Worm (Caenorhabditis elegans) whole organism, L1 larva: ENCODE results near the gene rrsr-1.
A peak's percentile ranks its signal among the peaks of the same experiment; 100 is the strongest.

Experiments
- C04F5.9 ChIP-seq: sonication (generic microtip); optimal IDR thresholded peaks from 2 replicates; lab custom pipeline; 2016; ENCODE audit warnings: missing genetic modification characterization, missing compliant biosample characterization
- C16A3.4 ChIP-seq: fragments of 150-350 bp; optimal IDR thresholded peaks from 2 replicates; lab custom pipeline; 2014; ENCODE audit warnings: missing biosample characterization, missing genetic modification characterization
- C34B4.2 ChIP-seq: sonication (generic microtip); optimal IDR thresholded peaks from 2 replicates; lab custom pipeline; 2017; ENCODE audit warnings: mild to moderate bottlenecking, missing genetic modification characterization, missing compliant biosample characterization
- Y116A8C.19 ChIP-seq: sonication (generic microtip); optimal IDR thresholded peaks from 2 replicates; lab custom pipeline; 2016; ENCODE audit warnings: missing compliant biosample characterization, missing genetic modification characterization, borderline replicate concordance
- aha-1 ChIP-seq: fragments of 150-350 bp; optimal IDR thresholded peaks from 2 replicates; lab custom pipeline; 2014; ENCODE audit warnings: missing biosample characterization, missing genetic modification characterization
- blmp-1 ChIP-seq: fragments of 150-350 bp; optimal IDR thresholded peaks from 2 replicates; lab custom pipeline; 2014; ENCODE audit warnings: missing biosample characterization, missing genetic modification characterization
- ceh-82 ChIP-seq, 3 experiments: fragments of 150-350 bp in 1 of 3; sonication (generic microtip) in 2 of 3; optimal IDR thresholded peaks; 2 replicates each; lab custom pipeline; 2014 to 2017; ENCODE audit warnings: missing biosample characterization in 3 of 3, missing genetic modification characterization in 3 of 3
- ceh-88 ChIP-seq: fragments of 200-800 bp; sonication (Bioruptor generic); IDR thresholded peaks from 2 replicates; pipeline ENCODE4 v1.3.6; 2022; ENCODE audit warnings: missing genetic modification characterization, missing compliant biosample characterization
- ces-1 ChIP-seq: fragments of 150-350 bp; optimal IDR thresholded peaks from 2 replicates; lab custom pipeline; 2014; ENCODE audit warnings: missing biosample characterization, missing genetic modification reagents, missing genetic modification characterization
- efl-1 ChIP-seq, 4 experiments: fragments of 150-350 bp; optimal IDR thresholded peaks in 3 of 4; peaks in 1 of 4; 1 replicate in 1 of 4; 2 replicates in 3 of 4; lab custom pipeline; 2014; ENCODE audit warnings: missing biosample characterization in 2 of 4, missing genetic modification characterization in 2 of 4, missing genetic modification reagents in 2 of 4
- elt-3 ChIP-seq, 6 experiments: fragments of 150-350 bp in 1 of 6; sonication (generic microtip); optimal IDR thresholded peaks; 2 replicates each; lab custom pipeline; 2017 to 2018; ENCODE audit warnings: missing biosample characterization in 6 of 6, missing genetic modification characterization in 6 of 6, inconsistent platforms in 1 of 6
- ets-5 ChIP-seq: fragments of 200-800 bp; sonication (Bioruptor generic); IDR thresholded peaks from 2 replicates; pipeline ENCODE4 v1.3.6; 2022; ENCODE audit warnings: missing genetic modification characterization, missing compliant biosample characterization
- grh-1 ChIP-seq: fragments of 200-800 bp; sonication (Bioruptor generic); IDR thresholded peaks from 2 replicates; pipeline ENCODE4 v1.3.6; 2022; ENCODE audit warnings: missing genetic modification reagents, missing genetic modification characterization, missing compliant biosample characterization
- hlh-17 ChIP-seq: fragments of 200-800 bp; sonication (Bioruptor generic); optimal IDR thresholded peaks from 2 replicates; lab custom pipeline; 2018; ENCODE audit warnings: missing genetic modification characterization, mild to moderate bottlenecking, missing compliant biosample characterization, moderate library complexity, borderline replicate concordance
- hlh-4 ChIP-seq: sonication (generic microtip); optimal IDR thresholded peaks from 2 replicates; lab custom pipeline; 2016; ENCODE audit warnings: mild to moderate bottlenecking, missing genetic modification characterization, missing compliant biosample characterization
- hpl-2 ChIP-seq: fragments of 150-350 bp; optimal IDR thresholded peaks from 2 replicates; lab custom pipeline; 2014; ENCODE audit warnings: missing biosample characterization, missing genetic modification reagents, missing genetic modification characterization
- irx-1 ChIP-seq: sonication (generic microtip); optimal IDR thresholded peaks from 2 replicates; lab custom pipeline; 2016; ENCODE audit warnings: missing genetic modification characterization, missing compliant biosample characterization
- isw-1 ChIP-seq: fragments of 200-800 bp; sonication (Bioruptor generic); IDR thresholded peaks from 2 replicates; pipeline ENCODE4 v1.3.6; 2022; ENCODE audit warnings: missing genetic modification characterization, missing compliant biosample characterization
- lin-14 ChIP-seq: fragments of 200-800 bp; sonication (Bioruptor generic); optimal IDR thresholded peaks from 2 replicates; lab custom pipeline; 2018; ENCODE audit warnings: mild to moderate bottlenecking, missing genetic modification characterization, moderate library complexity, missing compliant biosample characterization
- lin-15B ChIP-seq: fragments of 150-350 bp; sonication (generic microtip); optimal IDR thresholded peaks from 3 replicates; lab custom pipeline; 2014; ENCODE audit warnings: missing biosample characterization, missing genetic modification characterization
- lin-39 ChIP-seq: fragments of 150-350 bp; optimal IDR thresholded peaks from 2 replicates; lab custom pipeline; 2014; ENCODE audit warnings: missing biosample characterization, missing genetic modification reagents, missing genetic modification characterization
- lsy-2 ChIP-seq, 2 experiments: fragments of 150-350 bp; optimal IDR thresholded peaks; 2 replicates each; lab custom pipeline; 2014; ENCODE audit warnings: missing biosample characterization in 2 of 2, missing genetic modification characterization in 2 of 2
- mdl-1 ChIP-seq, 2 experiments: fragments of 150-350 bp; optimal IDR thresholded peaks; 2 replicates each; lab custom pipeline; 2014 to 2017; ENCODE audit warnings: missing biosample characterization in 2 of 2, missing genetic modification characterization in 2 of 2, inconsistent platforms in 1 of 2
- mef-2 ChIP-seq: fragments of 150-350 bp; optimal IDR thresholded peaks from 2 replicates; lab custom pipeline; 2014; ENCODE audit warnings: missing biosample characterization, missing genetic modification characterization
- mep-1 ChIP-seq: fragments of 150-350 bp; optimal IDR thresholded peaks from 2 replicates; lab custom pipeline; 2014; ENCODE audit warnings: missing biosample characterization, missing genetic modification characterization
- nhr-12 ChIP-seq: sonication (generic microtip); optimal IDR thresholded peaks from 2 replicates; lab custom pipeline; 2017; ENCODE audit warnings: missing biosample characterization, missing genetic modification characterization
- nhr-19 ChIP-seq: fragments of 200-800 bp; sonication (Bioruptor generic); conservative IDR thresholded peaks from 2 replicates; pipeline ENCODE4 v1.3.6; 2022; ENCODE audit warnings: missing genetic modification characterization, missing compliant biosample characterization
- nhr-20 ChIP-seq: sonication (generic microtip); optimal IDR thresholded peaks from 2 replicates; lab custom pipeline; 2016; ENCODE audit warnings: mild to moderate bottlenecking, missing genetic modification characterization, missing compliant biosample characterization
- nhr-28 ChIP-seq: fragments of 150-350 bp; optimal IDR thresholded peaks from 2 replicates; lab custom pipeline; 2014; ENCODE audit warnings: missing biosample characterization, missing genetic modification characterization
- nhr-47 ChIP-seq: sonication (generic microtip); optimal IDR thresholded peaks from 2 replicates; lab custom pipeline; 2016; ENCODE audit warnings: mild to moderate bottlenecking, missing genetic modification characterization, moderate library complexity, missing compliant biosample characterization
- nhr-71 ChIP-seq: sonication (generic microtip); optimal IDR thresholded peaks from 2 replicates; lab custom pipeline; 2016; ENCODE audit warnings: mild to moderate bottlenecking, missing genetic modification characterization, moderate library complexity, missing compliant biosample characterization
- nhr-77 ChIP-seq: fragments of 150-350 bp; optimal IDR thresholded peaks from 2 replicates; lab custom pipeline; 2014; ENCODE audit warnings: missing biosample characterization, missing genetic modification characterization
- nhr-84 ChIP-seq: sonication (generic microtip); optimal IDR thresholded peaks from 2 replicates; lab custom pipeline; 2017; ENCODE audit warnings: missing biosample characterization, missing genetic modification characterization
- nhr-90 ChIP-seq: sonication (generic microtip); optimal IDR thresholded peaks from 2 replicates; lab custom pipeline; 2016; ENCODE audit warnings: mild to moderate bottlenecking, missing genetic modification characterization, missing compliant biosample characterization; ENCODE audit not compliant: poor library complexity
- pag-3 ChIP-seq: sonication (generic microtip); optimal IDR thresholded peaks from 2 replicates; lab custom pipeline; 2017; ENCODE audit warnings: missing genetic modification characterization, mild to moderate bottlenecking, missing compliant biosample characterization, antibody characterized with exemption, borderline replicate concordance; ENCODE audit not compliant: insufficient read depth
- pax-3 ChIP-seq: fragments of 200-800 bp; sonication (Bioruptor generic); optimal IDR thresholded peaks from 2 replicates; lab custom pipeline; 2018; ENCODE audit warnings: mild to moderate bottlenecking, missing genetic modification characterization, moderate library complexity, missing compliant biosample characterization
- snpc-4 ChIP-seq: fragments of 150-350 bp; optimal IDR thresholded peaks from 2 replicates; lab custom pipeline; 2014; ENCODE audit warnings: missing biosample characterization, missing genetic modification characterization
- snu-23 ChIP-seq: sonication (generic microtip); optimal IDR thresholded peaks from 2 replicates; lab custom pipeline; 2016; ENCODE audit warnings: missing genetic modification characterization, missing compliant biosample characterization
- sox-4 ChIP-seq: sonication (generic microtip); optimal IDR thresholded peaks from 2 replicates; lab custom pipeline; 2016; ENCODE audit warnings: missing genetic modification characterization, missing compliant biosample characterization
- tlp-1 ChIP-seq: fragments of 150-350 bp; optimal IDR thresholded peaks from 2 replicates; lab custom pipeline; 2014; ENCODE audit warnings: missing biosample characterization, missing genetic modification characterization
- unc-130 ChIP-seq: fragments of 150-350 bp; optimal IDR thresholded peaks from 2 replicates; lab custom pipeline; 2017; ENCODE audit warnings: missing biosample characterization, missing genetic modification characterization, inconsistent platforms
- unc-30 ChIP-seq: sonication (generic microtip); optimal IDR thresholded peaks from 2 replicates; lab custom pipeline; 2017; ENCODE audit warnings: missing biosample characterization, missing genetic modification characterization
- unc-62 ChIP-seq: fragments of 150-350 bp; optimal IDR thresholded peaks from 2 replicates; lab custom pipeline; 2014; ENCODE audit warnings: missing biosample characterization, missing genetic modification reagents, missing genetic modification characterization
- unc-86 ChIP-seq: sonication (generic microtip); optimal IDR thresholded peaks from 2 replicates; lab custom pipeline; 2016; ENCODE audit warnings: missing genetic modification characterization, missing compliant biosample characterization
- zip-4 ChIP-seq: fragments of 200-800 bp; sonication (Bioruptor generic); optimal IDR thresholded peaks from 2 replicates; lab custom pipeline; 2018; ENCODE audit warnings: mild to moderate bottlenecking, missing genetic modification characterization, moderate library complexity, missing compliant biosample characterization

The rrsr-1 gene

ce11 chrV:14419855-14420254, 5.0 kb downstream of the rrsr-1 start:
- no peak for TF ChIP-seq blmp-1 (tag; lab: Kevin White, UChicago)
- no peak for TF ChIP-seq grh-1 (GFP tag; lab: Robert Waterston, UW)
- no peak for TF ChIP-seq nhr-90 (tag; lab: Kevin White, UChicago)
- no peak for TF ChIP-seq unc-86 (tag; lab: Kevin White, UChicago)
- no peak for TF ChIP-seq tlp-1 (tag; lab: Kevin White, UChicago)
- TF ChIP-seq efl-1 (optimal IDR thresholded peaks at IDR 0.05; lab: Kevin White, UChicago): no peak
- peak in 1 of 2 experiments; percentile 34 for TF ChIP-seq efl-1 (GFP tag; optimal IDR thresholded peaks at IDR 0.05 in 1 of 2; lab: Kevin White, UChicago)
- TF ChIP-seq irx-1 (tag; lab: Kevin White, UChicago): no peak
- TF ChIP-seq, all 84 proteins: peak for 1

- TF ChIP-seq mep-1 (tag; lab: Kevin White, UChicago) (no peak), lsy-2 (tag; optimal IDR thresholded peaks at IDR 0.05; lab: Kevin White, UChicago) (peak in 1 of 2 experiments; percentile 12), efl-1 (optimal IDR thresholded peaks at IDR 0.05; lab: Kevin White, UChicago) (no peak), efl-1 (GFP tag; optimal IDR thresholded peaks at IDR 0.05 in 1 of 2; lab: Kevin White, UChicago) (no peak)
These were observed 7.1 kb downstream of the rrsr-1 start, which contains the start of the genes nxf-2 and set-31 for ce11 chrV:14417735-14418134. nxf-2 (minus strand) TSS chrV:14417835. set-31 (plus strand) TSS chrV:14417903.

ce11 chrV:14414964-14415564, 9.7 kb downstream of the rrsr-1 start, which contains the start of the genes nxf-1 and C15H11.11:
nxf-1 (minus strand) TSS chrV:14415014.
C15H11.11 (plus strand) TSS chrV:14415499.
- TF ChIP-seq ets-5 (GFP tag; lab: Robert Waterston, UW): no peak
- TF ChIP-seq lin-39 (tag; lab: Kevin White, UChicago): peak; percentile 57
- TF ChIP-seq nhr-71: peak; percentile 88
- no peak for TF ChIP-seq nhr-12 (tag; lab: Kevin White, UChicago)
- TF ChIP-seq zip-4: peak; percentile 68
- TF ChIP-seq nhr-20 (tag; lab: Kevin White, UChicago): peak; percentile 83
- TF ChIP-seq unc-30 (tag; lab: Kevin White, UChicago): no peak
- TF ChIP-seq nhr-19: peak; percentile 75
- TF ChIP-seq hlh-17 (GFP tag; lab: Kevin White, UChicago): no peak
- peak; percentile 49 for TF ChIP-seq pax-3 (tag; lab: Kevin White, UChicago)
- no peak for TF ChIP-seq ceh-88 (GFP tag; lab: Robert Waterston, UW)
- TF ChIP-seq unc-130 (tag; lab: Kevin White, UChicago): peak; percentile 65
- TF ChIP-seq hlh-4 (tag; lab: Kevin White, UChicago): no peak
- TF ChIP-seq C34B4.2: no peak
- no peak for TF ChIP-seq nhr-28
- TF ChIP-seq nhr-90 (tag; lab: Kevin White, UChicago): peak; percentile 79
- peak; percentile 80 for TF ChIP-seq lin-14
- TF ChIP-seq unc-86 (tag; lab: Kevin White, UChicago): peak; percentile 72
- TF ChIP-seq Y116A8C.19 (tag; lab: Kevin White, UChicago): no peak
- TF ChIP-seq unc-62 (GFP tag; lab: Kevin White, UChicago): no peak
- no peak for TF ChIP-seq nhr-84
- TF ChIP-seq C04F5.9 (tag; lab: Kevin White, UChicago): no peak
- peak; percentile 62 for TF ChIP-seq snpc-4 (tag; lab: Kevin White, UChicago)
- TF ChIP-seq mep-1 (tag; lab: Kevin White, UChicago): peak; percentile 89
- peak; percentile 85 for TF ChIP-seq nhr-47
- peak in 1 of 2 experiments; percentile 74 for TF ChIP-seq mdl-1 (tag; optimal IDR thresholded peaks at IDR 0.05; lab: Kevin White, UChicago)
- TF ChIP-seq ces-1 (GFP tag; lab: Kevin White, UChicago): no peak
- no peak for TF ChIP-seq mef-2 (tag; lab: Kevin White, UChicago)
- TF ChIP-seq lin-15B (tag; lab: Kevin White, UChicago): peak; percentile 21
- TF ChIP-seq nhr-77: no peak
- TF ChIP-seq pag-3 (tag; lab: Kevin White, UChicago): no peak
- no peak for TF ChIP-seq tlp-1 (tag; lab: Kevin White, UChicago)
- peak; percentile 37; the same call in 1 of the 2 replicates for TF ChIP-seq isw-1
- no peak for TF ChIP-seq aha-1 (tag; lab: Kevin White, UChicago)
- TF ChIP-seq hpl-2 (GFP tag; lab: Kevin White, UChicago): no peak
- peak; percentile 50 to 64 (median 51) for TF ChIP-seq ceh-82 (tag; optimal IDR thresholded peaks at IDR 0.05; lab: Kevin White, UChicago)
- peak; percentile 62 for TF ChIP-seq C16A3.4 (tag; lab: Kevin White, UChicago)
- peak; percentile 85 for TF ChIP-seq snu-23 (GFP tag; lab: Kevin White, UChicago)
- TF ChIP-seq blmp-1 (tag; lab: Kevin White, UChicago): peak; percentile 60
- peak in 2 of 6 experiments; percentile 32 to 51 for TF ChIP-seq elt-3 (tag; optimal IDR thresholded peaks at IDR 0.05; lab: Kevin White, UChicago)
- peak; percentile 1 for TF ChIP-seq sox-4
